2 fruit fly cellular contexts compared by ENCODE assay signal in genomic region chrX:5649387-5649786, dm6.
A peak's percentile ranks its signal among the peaks of the same experiment; 100 is the strongest.
TF ChIP-seq lines count a peak whose summit lies in the region.

No protein-coding gene starts in this region.

- no peak for TF ChIP-seq CTCF in whole organism, embryonic (GFP tag; optimal IDR thresholded peaks at IDR 0.05; lab: Kevin White, UChicago)

TF ChIP-seq in whole organism, embryonic, 481 proteins besides CTCF, POLR2A, EP300 and RAD21:
- TF ChIP-seq pzg (GFP tag; optimal IDR thresholded peaks at IDR 0.05; lab: Kevin White, UChicago) (no peak), CG32767 (GFP tag; IDR thresholded peaks at IDR 0.05; lab: Robert Waterston, UW) (0 out of 2 replicates have a peak, but pooled peaks have one; percentile 8), slp2 (GFP tag; optimal IDR thresholded peaks at IDR 0.05; lab: Kevin White, UChicago) (no peak), CG13296 (GFP tag; optimal IDR thresholded peaks at IDR 0.05; lab: Kevin White, UChicago) (no peak), Hmr (GFP tag; optimal IDR thresholded peaks at IDR 0.05; lab: Kevin White, UChicago) (no peak), C15 (GFP tag; IDR thresholded peaks at IDR 0.05; lab: Robert Waterston, UW) (no peak), slou (GFP tag; optimal IDR thresholded peaks at IDR 0.05; lab: Kevin White, UChicago) (no peak), ewg (GFP tag; optimal IDR thresholded peaks at IDR 0.05; lab: Kevin White, UChicago) (peak; percentile 60), fd96Cb (tag; optimal IDR thresholded peaks at IDR 0.05; lab: Kevin White, UChicago) (no peak), ems (GFP tag; optimal IDR thresholded peaks at IDR 0.05; lab: Kevin White, UChicago) (no peak), CG34376 (GFP tag; optimal IDR thresholded peaks at IDR 0.05; lab: Kevin White, UChicago) (no peak)

TF ChIP-seq in whole organism, pupa, 21 proteins besides CTCF, POLR2A, EP300 and RAD21:
- no peak for TF ChIP-seq Snoo (tag; optimal IDR thresholded peaks at IDR 0.05; lab: Kevin White, UChicago)
- no peak for TF ChIP-seq Ets98B (GFP tag; IDR thresholded peaks at IDR 0.05; lab: Robert Waterston, UW)
- TF ChIP-seq EcR (GFP tag; optimal IDR thresholded peaks at IDR 0.05; lab: Kevin White, UChicago), result peak; percentile 62
